Worm (Caenorhabditis elegans): ENCODE data around the gene nhr-34.

DNA sequence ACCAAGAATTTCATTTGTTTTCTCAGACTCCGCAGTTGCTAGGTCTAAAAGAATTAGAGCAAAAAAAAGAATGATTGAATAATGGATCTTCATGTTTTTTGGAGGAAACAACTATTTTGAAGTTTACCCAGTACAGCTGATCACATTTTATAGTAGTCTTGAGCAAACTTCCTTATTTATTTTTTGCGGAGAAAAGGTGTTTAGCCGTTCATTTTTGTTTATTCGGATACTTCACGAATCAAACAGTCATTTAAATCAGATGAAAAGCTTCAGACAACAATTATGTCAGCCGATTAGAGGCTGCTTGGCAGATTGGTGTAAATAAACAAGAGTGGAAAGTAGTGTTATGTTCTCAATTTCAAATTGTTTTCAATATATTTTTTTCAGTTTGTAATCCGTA is 51.2 kb downstream of the nhr-34 start, which contains the start of gene W09C2.8:
- TF ChIP-seq jun-1 (tag; optimal IDR thresholded peaks at IDR 0.05) (no peak), zag-1 (tag; optimal IDR thresholded peaks at IDR 0.05) (no peak), snpc-4 (tag; optimal IDR thresholded peaks at IDR 0.05) (no peak)
